Worm (Caenorhabditis elegans) whole organism, L1 larva: ENCODE results near the gene txdc-12.2.

Experiments used
- C04F5.9 ChIP-seq: sonication (generic microtip); optimal IDR thresholded peaks from 2 replicates; lab custom pipeline; 2016; ENCODE audit warnings: missing genetic modification characterization, missing compliant biosample characterization
- C16A3.4 ChIP-seq: fragments of 150-350 bp; optimal IDR thresholded peaks from 2 replicates; lab custom pipeline; 2014; ENCODE audit warnings: missing biosample characterization, missing genetic modification characterization
- blmp-1 ChIP-seq: fragments of 150-350 bp; optimal IDR thresholded peaks from 2 replicates; lab custom pipeline; 2014; ENCODE audit warnings: missing biosample characterization, missing genetic modification characterization
- ceh-8 ChIP-seq: fragments of 200-800 bp; sonication (Bioruptor generic); optimal IDR thresholded peaks from 2 replicates; lab custom pipeline; 2018; ENCODE audit warnings: mild to moderate bottlenecking, missing genetic modification characterization, moderate library complexity, missing compliant biosample characterization
- dsc-1 ChIP-seq: sonication (generic microtip); optimal IDR thresholded peaks from 2 replicates; lab custom pipeline; 2016; ENCODE audit warnings: mild to moderate bottlenecking, missing genetic modification characterization, missing compliant biosample characterization
- elt-2 ChIP-seq: sonication (generic microtip); optimal IDR thresholded peaks from 2 replicates; lab custom pipeline; 2016; ENCODE audit warnings: missing genetic modification characterization, mild to moderate bottlenecking, inconsistent platforms, missing compliant biosample characterization, missing genetic modification reagents
- ets-5 ChIP-seq: fragments of 200-800 bp; sonication (Bioruptor generic); IDR thresholded peaks from 2 replicates; pipeline ENCODE4 v1.3.6; 2022; ENCODE audit warnings: missing genetic modification characterization, missing compliant biosample characterization
- fkh-10 ChIP-seq: sonication (generic microtip); optimal IDR thresholded peaks from 2 replicates; lab custom pipeline; 2017; ENCODE audit warnings: missing biosample characterization, missing genetic modification reagents, missing genetic modification characterization
- fkh-8 ChIP-seq: sonication (generic microtip); optimal IDR thresholded peaks from 2 replicates; lab custom pipeline; 2016; ENCODE audit warnings: mild to moderate bottlenecking, missing genetic modification characterization, missing compliant biosample characterization
- fos-1 ChIP-seq: fragments of 150-350 bp; optimal IDR thresholded peaks from 2 replicates; lab custom pipeline; 2014; ENCODE audit warnings: missing biosample characterization, missing genetic modification characterization
- grh-1 ChIP-seq: fragments of 200-800 bp; sonication (Bioruptor generic); IDR thresholded peaks from 2 replicates; pipeline ENCODE4 v1.3.6; 2022; ENCODE audit warnings: missing genetic modification reagents, missing genetic modification characterization, missing compliant biosample characterization
- jun-1 ChIP-seq: fragments of 150-350 bp; optimal IDR thresholded peaks from 2 replicates; lab custom pipeline; 2014; ENCODE audit warnings: missing biosample characterization, missing genetic modification reagents, missing genetic modification characterization
- lin-14 ChIP-seq: fragments of 200-800 bp; sonication (Bioruptor generic); optimal IDR thresholded peaks from 2 replicates; lab custom pipeline; 2018; ENCODE audit warnings: mild to moderate bottlenecking, missing genetic modification characterization, moderate library complexity, missing compliant biosample characterization
- lir-3 ChIP-seq: sonication (generic microtip); optimal IDR thresholded peaks from 2 replicates; lab custom pipeline; 2016; ENCODE audit warnings: mild to moderate bottlenecking, missing genetic modification characterization, moderate library complexity, missing compliant biosample characterization; ENCODE audit not compliant: poor library complexity
- mab-9 ChIP-seq: fragments of 200-800 bp; sonication (Bioruptor generic); IDR thresholded peaks from 2 replicates; pipeline ENCODE4 v1.3.6; 2022; ENCODE audit warnings: missing genetic modification reagents, missing genetic modification characterization, missing compliant biosample characterization
- mdl-1 ChIP-seq, 2 experiments: fragments of 150-350 bp; optimal IDR thresholded peaks; 2 replicates each; lab custom pipeline; 2014 to 2017; ENCODE audit warnings: missing biosample characterization in 2 of 2, missing genetic modification characterization in 2 of 2, inconsistent platforms in 1 of 2
- mef-2 ChIP-seq: fragments of 150-350 bp; optimal IDR thresholded peaks from 2 replicates; lab custom pipeline; 2014; ENCODE audit warnings: missing biosample characterization, missing genetic modification characterization
- nhr-12 ChIP-seq: sonication (generic microtip); optimal IDR thresholded peaks from 2 replicates; lab custom pipeline; 2017; ENCODE audit warnings: missing biosample characterization, missing genetic modification characterization
- nhr-19 ChIP-seq: fragments of 200-800 bp; sonication (Bioruptor generic); conservative IDR thresholded peaks from 2 replicates; pipeline ENCODE4 v1.3.6; 2022; ENCODE audit warnings: missing genetic modification characterization, missing compliant biosample characterization
- nhr-20 ChIP-seq: sonication (generic microtip); optimal IDR thresholded peaks from 2 replicates; lab custom pipeline; 2016; ENCODE audit warnings: mild to moderate bottlenecking, missing genetic modification characterization, missing compliant biosample characterization
- nhr-71 ChIP-seq: sonication (generic microtip); optimal IDR thresholded peaks from 2 replicates; lab custom pipeline; 2016; ENCODE audit warnings: mild to moderate bottlenecking, missing genetic modification characterization, moderate library complexity, missing compliant biosample characterization
- nhr-77 ChIP-seq: fragments of 150-350 bp; optimal IDR thresholded peaks from 2 replicates; lab custom pipeline; 2014; ENCODE audit warnings: missing biosample characterization, missing genetic modification characterization
- nhr-85 ChIP-seq: sonication (generic microtip); peaks from one replicate; lab custom pipeline; 2016; ENCODE audit warnings: missing genetic modification characterization, inconsistent platforms, missing compliant biosample characterization
- nhr-90 ChIP-seq: sonication (generic microtip); optimal IDR thresholded peaks from 2 replicates; lab custom pipeline; 2016; ENCODE audit warnings: mild to moderate bottlenecking, missing genetic modification characterization, missing compliant biosample characterization; ENCODE audit not compliant: poor library complexity
- pag-3 ChIP-seq: sonication (generic microtip); optimal IDR thresholded peaks from 2 replicates; lab custom pipeline; 2017; ENCODE audit warnings: missing genetic modification characterization, mild to moderate bottlenecking, missing compliant biosample characterization, antibody characterized with exemption, borderline replicate concordance; ENCODE audit not compliant: insufficient read depth
- snu-23 ChIP-seq: sonication (generic microtip); optimal IDR thresholded peaks from 2 replicates; lab custom pipeline; 2016; ENCODE audit warnings: missing genetic modification characterization, missing compliant biosample characterization
- sox-4 ChIP-seq: sonication (generic microtip); optimal IDR thresholded peaks from 2 replicates; lab custom pipeline; 2016; ENCODE audit warnings: missing genetic modification characterization, missing compliant biosample characterization
- sptf-1 ChIP-seq: fragments of 150-350 bp; optimal IDR thresholded peaks from 2 replicates; lab custom pipeline; 2014; ENCODE audit warnings: missing biosample characterization, missing genetic modification characterization
- sup-37 ChIP-seq: fragments of 200-800 bp; sonication (Bioruptor generic); optimal IDR thresholded peaks from 2 replicates; lab custom pipeline; 2018; ENCODE audit warnings: mild to moderate bottlenecking, missing genetic modification characterization, missing compliant biosample characterization
- swsn-7 ChIP-seq: sonication (generic microtip); optimal IDR thresholded peaks from 2 replicates; lab custom pipeline; 2016; ENCODE audit warnings: missing genetic modification characterization, missing compliant biosample characterization
- tbx-2 ChIP-seq: sonication (generic microtip); optimal IDR thresholded peaks from 2 replicates; lab custom pipeline; 2016; ENCODE audit warnings: missing genetic modification characterization, missing compliant biosample characterization
- unc-30 ChIP-seq: sonication (generic microtip); optimal IDR thresholded peaks from 2 replicates; lab custom pipeline; 2017; ENCODE audit warnings: missing biosample characterization, missing genetic modification characterization
- unc-62 ChIP-seq: fragments of 150-350 bp; optimal IDR thresholded peaks from 2 replicates; lab custom pipeline; 2014; ENCODE audit warnings: missing biosample characterization, missing genetic modification reagents, missing genetic modification characterization
- vab-15 ChIP-seq: sonication (generic microtip); optimal IDR thresholded peaks from 2 replicates; lab custom pipeline; 2017; ENCODE audit warnings: missing genotype, mild to moderate bottlenecking, missing genetic modification characterization, missing compliant biosample characterization
- xbp-1 ChIP-seq: sonication (generic microtip); optimal IDR thresholded peaks from 2 replicates; lab custom pipeline; 2016; ENCODE audit warnings: missing genetic modification characterization, missing compliant biosample characterization
- ztf-11 ChIP-seq, 2 experiments: sonication (generic microtip); optimal IDR thresholded peaks; 2 replicates each; lab custom pipeline; 2016 to 2017; ENCODE audit warnings: missing genetic modification characterization in 2 of 2, missing biosample characterization in 1 of 2, missing compliant biosample characterization in 1 of 2

txdc-12.2 gene

ce11 chrX:2043224-2043623 lies 31.0 kb upstream of the txdc-12.2 start:
- no peak for TF ChIP-seq nhr-90
- TF ChIP-seq nhr-71 (tag; lab: Kevin White, UChicago), result peak; percentile 13
- peak; percentile 6 for TF ChIP-seq tbx-2 (tag; lab: Kevin White, UChicago)
- no peak for TF ChIP-seq vab-15 (tag; lab: Kevin White, UChicago)
- no peak for TF ChIP-seq sptf-1 (tag; lab: Kevin White, UChicago)
- TF ChIP-seq nhr-19, result peak; percentile 32; the same call in 1 of the 2 replicates

DNA sequence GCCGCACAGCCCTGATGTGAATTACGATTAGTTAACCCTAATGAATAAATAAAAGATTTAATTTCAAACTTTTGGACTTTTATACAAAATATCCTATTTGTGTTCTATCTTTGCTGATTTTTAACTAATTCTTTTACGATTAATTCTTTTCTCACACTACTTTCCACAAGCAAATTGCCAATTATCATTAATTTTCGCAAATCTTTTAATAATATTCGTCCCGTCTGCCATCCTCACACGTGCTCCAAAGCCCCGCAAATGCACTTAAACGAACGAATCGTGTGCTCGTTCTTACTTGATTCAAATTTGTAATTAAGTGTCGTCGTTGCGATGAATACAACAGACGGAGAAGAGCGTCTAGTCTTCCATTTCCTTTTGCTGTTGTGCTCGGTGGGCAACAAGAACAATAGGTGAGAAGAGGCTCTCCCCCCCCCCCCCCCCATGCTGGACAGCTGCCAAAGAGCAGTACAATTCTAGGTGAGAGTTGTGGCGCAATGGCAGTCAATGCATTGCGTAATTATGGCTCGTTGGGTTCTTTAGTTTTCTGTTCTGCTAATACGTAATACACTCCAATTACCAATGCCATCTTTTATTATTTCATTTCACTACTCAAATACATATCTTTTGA lies 29.6 kb upstream of the txdc-12.2 start:
- no peak for TF ChIP-seq elt-2 (tag; lab: Kevin White, UChicago)
- peak; percentile 37 for TF ChIP-seq ceh-8 (GFP tag; lab: Kevin White, UChicago)
- no peak for TF ChIP-seq fos-1 (tag; lab: Kevin White, UChicago)
- TF ChIP-seq ets-5 (GFP tag; lab: Robert Waterston, UW), result no peak
- no peak for TF ChIP-seq blmp-1 (tag; lab: Kevin White, UChicago)

DNA sequence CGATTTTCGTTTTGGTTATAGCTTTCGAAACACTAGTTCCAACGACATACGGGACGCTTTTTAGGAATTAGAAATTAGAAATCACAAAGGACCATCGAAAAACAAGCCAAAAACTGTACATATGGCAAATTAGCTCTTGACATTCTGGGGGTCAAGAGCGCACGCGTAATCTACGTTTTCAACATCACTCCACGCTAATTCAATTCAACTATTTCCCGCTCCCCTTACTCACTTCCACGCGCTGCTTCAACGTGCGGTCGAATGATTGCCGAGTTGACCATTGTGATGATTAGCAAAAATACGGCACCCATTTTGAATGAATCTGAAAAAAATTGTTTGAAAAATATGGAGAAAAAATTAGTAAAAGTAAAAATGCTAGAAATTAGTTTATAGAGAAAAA lies 28.6 kb upstream of the txdc-12.2 start:
- TF ChIP-seq nhr-77 (tag; lab: Kevin White, UChicago) (no peak), jun-1 (tag; lab: Kevin White, UChicago) (no peak), lir-3 (tag; lab: Kevin White, UChicago) (no peak), unc-62 (GFP tag; lab: Kevin White, UChicago) (no peak), sptf-1 (tag; lab: Kevin White, UChicago) (no peak), swsn-7 (tag; lab: Kevin White, UChicago) (no peak)
- TF ChIP-seq, all 84 proteins: peak for 0

- no peak for TF ChIP-seq C16A3.4 (tag; lab: Kevin White, UChicago)
- no peak for TF ChIP-seq nhr-12
- TF ChIP-seq C04F5.9 (tag; lab: Kevin White, UChicago), result no peak
- no peak for TF ChIP-seq xbp-1 (tag; lab: Kevin White, UChicago)
- peak; percentile 46 for TF ChIP-seq lin-14 (GFP tag; lab: Kevin White, UChicago)
- TF ChIP-seq nhr-90, result no peak
- TF ChIP-seq snu-23 (GFP tag; lab: Kevin White, UChicago), result no peak
- TF ChIP-seq fkh-8 (tag; lab: Kevin White, UChicago), result no peak
- no peak for TF ChIP-seq ztf-11 (tag; optimal IDR thresholded peaks at IDR 0.05; lab: Kevin White, UChicago)
- no peak for TF ChIP-seq dsc-1 (tag; lab: Kevin White, UChicago)
- peak; percentile 51 for TF ChIP-seq blmp-1 (tag; lab: Kevin White, UChicago)
- 0 out of 2 replicates have a peak, but pooled peaks have one; percentile 30 for TF ChIP-seq mab-9 (GFP tag; lab: Robert Waterston, UW)
- no peak for TF ChIP-seq swsn-7 (tag; lab: Kevin White, UChicago)
- no peak for TF ChIP-seq mef-2
- no peak for TF ChIP-seq sox-4
- no peak for TF ChIP-seq pag-3
- TF ChIP-seq fos-1 (tag; lab: Kevin White, UChicago), result no peak
- TF ChIP-seq unc-30, result no peak
- TF ChIP-seq sup-37 (GFP tag; lab: Kevin White, UChicago), result no peak
- TF ChIP-seq elt-2 (tag; lab: Kevin White, UChicago), result no peak
- peak; percentile 26 for TF ChIP-seq nhr-85 (tag; lab: Kevin White, UChicago)
- no peak for TF ChIP-seq mdl-1 (tag; optimal IDR thresholded peaks at IDR 0.05; lab: Kevin White, UChicago)
- no peak for TF ChIP-seq fkh-10
- TF ChIP-seq nhr-20 (tag; lab: Kevin White, UChicago), result no peak
- no peak; the same call in 1 of the 2 replicates for TF ChIP-seq grh-1 (GFP tag; lab: Robert Waterston, UW)
Observed at ce11 chrX:2046124-2046722, 28.0 kb upstream of the txdc-12.2 start, which contains the start of gene igcm-4. igcm-4 (minus strand) TSS chrX:2046360.
